Fruit fly (Drosophila melanogaster) Kc167 (cell line): ENCODE measurements around the gene Ugt307A1.

ENCODE experiments used
- Myc ChIP-seq: fragments of >200 bp; optimal IDR thresholded peaks from 2 replicates; lab custom pipeline; 2017; ENCODE audit warnings: missing external identifiers
- Sin3A ChIP-seq: fragments of >200 bp; optimal IDR thresholded peaks from 2 replicates; lab custom pipeline; 2018; ENCODE audit warnings: missing external identifiers
- h ChIP-seq: fragments of >200 bp; optimal IDR thresholded peaks from 3 replicates; lab custom pipeline; 2018; ENCODE audit warnings: missing external identifiers
- insv ChIP-seq: fragments of >200 bp; optimal IDR thresholded peaks from 3 replicates; lab custom pipeline; 2018; ENCODE audit warnings: missing external identifiers
- psq ChIP-seq: fragments of >200 bp; optimal IDR thresholded peaks from 2 replicates; lab custom pipeline; 2017; ENCODE audit warnings: missing external identifiers
- ttk ChIP-seq: sonication (Bioruptor generic); optimal IDR thresholded peaks from 2 replicates; lab custom pipeline; 2017; ENCODE audit warnings: missing external identifiers

- no peak for TF ChIP-seq Myc (lab: Kevin White, UChicago)
- TF ChIP-seq psq (lab: Kevin White, UChicago) = no peak
- no peak for TF ChIP-seq insv
- TF ChIP-seq h = no peak
- no peak for TF ChIP-seq ttk (lab: Kevin White, UChicago)
- TF ChIP-seq Sin3A = no peak
Measured at dm6 chr2L:7049009-7049647, 18.7 kb upstream of the Ugt307A1 start.
